Fruit fly (Drosophila melanogaster) whole organism, prepupa: ENCODE results near the gene Past1.

ENCODE experiments used
- CG11762 ChIP-seq: fragments of 200-800 bp; sonication (Bioruptor generic); optimal IDR thresholded peaks from 3 replicates; lab custom pipeline; 2016; ENCODE audit warnings: missing biosample characterization, missing genetic modification characterization; ENCODE audit not compliant: insufficient read depth
- CG16779 ChIP-seq: fragments of 200-800 bp; sonication (Bioruptor generic); optimal IDR thresholded peaks from 3 replicates; lab custom pipeline; 2017; ENCODE audit warnings: missing biosample characterization, mild to moderate bottlenecking, missing genetic modification characterization
- CG32006 ChIP-seq: fragments of 200-800 bp; sonication (Bioruptor generic); optimal IDR thresholded peaks from 3 replicates; lab custom pipeline; 2017; ENCODE audit warnings: missing biosample characterization, mild to moderate bottlenecking, missing genetic modification characterization

- TF ChIP-seq CG32006 (GFP tag; lab: Kevin White, UChicago) (no peak), CG16779 (tag; lab: Kevin White, UChicago) (no peak), CG11762 (GFP tag; lab: Kevin White, UChicago) (no peak)
Measured at dm6 chr3R:12650537-12650936, 46.6 kb upstream of the Past1 start.
